Worm (Caenorhabditis elegans) whole organism, early embryonic: ENCODE measurements around the gene fbxa-127.

Experiments used
- hmbx-1 ChIP-seq: sonication (generic microtip); optimal IDR thresholded peaks from 2 replicates; lab custom pipeline; 2016; ENCODE audit warnings: mild to moderate bottlenecking, missing genetic modification characterization, missing compliant biosample characterization
- tbx-37 ChIP-seq: fragments of 200-800 bp; sonication (Bioruptor generic); conservative IDR thresholded peaks from 2 replicates; pipeline ENCODE4 v1.3.6; 2022; ENCODE audit warnings: missing genetic modification reagents, missing genetic modification characterization, missing compliant biosample characterization

DNA sequence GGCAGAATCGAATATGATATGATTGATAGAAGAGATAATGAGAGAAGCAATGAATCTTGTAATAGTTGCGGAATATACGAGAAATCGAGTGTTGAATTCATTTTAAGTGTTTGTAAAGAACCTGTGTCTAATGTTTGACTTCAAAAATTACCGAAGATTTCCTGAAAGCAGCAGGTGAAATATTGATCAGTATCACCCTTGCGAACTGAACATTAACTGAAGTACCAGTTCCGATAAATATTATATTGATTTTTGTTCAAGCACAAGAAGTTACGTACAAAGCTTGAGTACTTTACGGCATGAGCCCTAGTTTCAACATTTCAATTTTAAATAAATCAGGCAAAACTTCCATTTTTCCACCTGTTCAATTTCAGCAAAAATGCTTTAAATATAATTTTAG, 49.3 kb upstream of the fbxa-127 start, which contains the start of gene srz-103:
- TF ChIP-seq hmbx-1 (tag; lab: Kevin White, UChicago) (no peak), tbx-37 (GFP tag; lab: Robert Waterston, UW) (no peak)
